Fruit fly (Drosophila melanogaster) Kc167 (cell line): ENCODE results near the gene sofe.

Experiments used
- Myc ChIP-seq: fragments of >200 bp; optimal IDR thresholded peaks from 2 replicates; lab custom pipeline; 2017; ENCODE audit warnings: missing external identifiers
- Sin3A ChIP-seq: fragments of >200 bp; optimal IDR thresholded peaks from 2 replicates; lab custom pipeline; 2018; ENCODE audit warnings: missing external identifiers
- h ChIP-seq: fragments of >200 bp; optimal IDR thresholded peaks from 3 replicates; lab custom pipeline; 2018; ENCODE audit warnings: missing external identifiers
- insv ChIP-seq: fragments of >200 bp; optimal IDR thresholded peaks from 3 replicates; lab custom pipeline; 2018; ENCODE audit warnings: missing external identifiers
- psq ChIP-seq: fragments of >200 bp; optimal IDR thresholded peaks from 2 replicates; lab custom pipeline; 2017; ENCODE audit warnings: missing external identifiers
- ttk ChIP-seq: sonication (Bioruptor generic); optimal IDR thresholded peaks from 2 replicates; lab custom pipeline; 2017; ENCODE audit warnings: missing external identifiers

Gene sofe

DNA sequence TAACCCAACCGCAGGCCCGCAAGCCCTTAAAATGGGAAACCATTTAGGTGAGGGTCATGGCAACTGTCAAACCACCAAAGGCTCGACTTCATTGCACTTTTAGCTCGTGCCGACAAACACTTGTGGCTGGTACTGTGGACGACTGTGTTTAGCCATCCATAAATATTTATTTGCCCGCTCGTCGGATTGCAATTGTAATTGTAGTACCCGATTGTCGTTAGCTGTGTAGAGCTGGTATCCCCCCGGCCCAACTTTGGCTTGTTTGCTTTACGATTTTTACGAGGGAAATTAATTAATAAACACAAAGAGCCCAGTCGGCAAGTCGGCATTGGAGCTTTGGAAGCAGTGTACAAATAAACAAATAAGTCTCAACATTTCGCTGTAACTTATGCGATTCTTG is 12.0 kb downstream of the sofe start:
- no peak for TF ChIP-seq ttk (lab: Kevin White, UChicago)
- TF ChIP-seq Myc: no peak
- TF ChIP-seq h (lab: Kevin White, UChicago): no peak
- no peak for TF ChIP-seq insv (lab: Kevin White, UChicago)
- no peak for TF ChIP-seq psq (lab: Kevin White, UChicago)
- TF ChIP-seq Sin3A (lab: Kevin White, UChicago): no peak

DNA sequence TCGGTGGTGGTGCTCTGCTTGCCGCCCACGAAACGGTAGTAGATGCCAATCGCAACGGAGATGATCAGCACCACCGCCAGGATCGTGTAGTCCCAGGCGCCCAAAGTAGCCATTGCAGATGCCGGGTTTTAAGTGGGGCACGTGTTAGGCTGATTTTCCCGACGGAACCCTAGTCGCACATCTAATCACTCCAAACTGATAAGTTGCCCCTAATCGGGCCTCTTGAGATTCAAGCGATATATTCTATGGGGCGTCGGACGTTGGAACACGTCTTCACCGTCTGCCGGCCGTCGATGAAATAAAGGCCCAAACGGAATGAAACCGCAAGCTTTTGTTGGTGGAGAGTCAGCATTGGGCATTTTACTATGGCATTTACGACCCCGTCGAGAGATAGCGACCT is 12.4 kb downstream of the sofe start, which contains the start of gene CG32669:
CG32669 (minus strand) TSS at position 275 of the 400 bp plus-strand sequence.
- TF ChIP-seq insv (lab: Kevin White, UChicago): no peak
- no peak for TF ChIP-seq Sin3A (lab: Kevin White, UChicago)
- no peak for TF ChIP-seq h (lab: Kevin White, UChicago)
- no peak for TF ChIP-seq psq (lab: Kevin White, UChicago)
- no peak for TF ChIP-seq Myc
- no peak for TF ChIP-seq ttk (lab: Kevin White, UChicago)

DNA sequence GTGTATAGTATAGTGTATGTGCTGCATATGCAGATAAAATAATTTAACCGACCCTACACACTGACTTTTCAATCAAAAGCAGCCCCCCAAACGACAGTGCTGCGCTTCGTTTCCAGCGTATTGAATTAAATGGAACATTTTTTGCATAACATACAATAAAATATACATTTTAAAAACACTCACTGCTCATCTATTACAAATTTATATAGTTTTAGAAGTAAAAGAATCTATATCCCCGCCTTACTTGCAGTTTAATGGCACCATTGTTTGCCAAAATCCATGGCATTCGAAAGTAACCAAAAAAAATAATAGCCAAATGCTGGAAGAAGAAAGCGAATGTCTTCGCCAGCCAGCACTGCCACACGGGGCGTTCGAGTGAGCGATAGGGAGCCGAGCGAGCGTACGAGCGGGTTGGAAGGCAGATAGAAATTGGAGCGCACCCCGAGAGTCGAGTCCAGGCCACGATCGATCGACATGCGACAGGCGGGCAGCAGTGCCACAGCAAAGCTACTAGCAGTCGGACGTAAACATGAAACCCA is 15.4 kb downstream of the sofe start, which contains the start of gene CG15209:
CG15209 (plus strand) TSS at position 489 of the 539 bp plus-strand sequence.
- TF ChIP-seq Sin3A (lab: Kevin White, UChicago) (no peak), h (lab: Kevin White, UChicago) (no peak), insv (lab: Kevin White, UChicago) (no peak), Myc (no peak), ttk (lab: Kevin White, UChicago) (no peak), psq (lab: Kevin White, UChicago) (no peak)

dm6 chrX:10840892-10841564 is 16.2 kb downstream of the sofe start:
- no peak for TF ChIP-seq ttk (lab: Kevin White, UChicago)
- TF ChIP-seq Myc: no peak
- no peak for TF ChIP-seq psq (lab: Kevin White, UChicago)
- no peak for TF ChIP-seq Sin3A (lab: Kevin White, UChicago)
- TF ChIP-seq insv (lab: Kevin White, UChicago): no peak
- no peak for TF ChIP-seq h (lab: Kevin White, UChicago)

dm6 chrX:10838962-10839361 is 18.3 kb downstream of the sofe start, which contains the start of gene CG15210:
Gene CG15210 (plus strand): TSS chrX:10839230.
- TF ChIP-seq psq (lab: Kevin White, UChicago) (no peak), insv (lab: Kevin White, UChicago) (no peak), h (lab: Kevin White, UChicago) (no peak), Myc (no peak), Sin3A (lab: Kevin White, UChicago) (no peak), ttk (lab: Kevin White, UChicago) (no peak)

DNA sequence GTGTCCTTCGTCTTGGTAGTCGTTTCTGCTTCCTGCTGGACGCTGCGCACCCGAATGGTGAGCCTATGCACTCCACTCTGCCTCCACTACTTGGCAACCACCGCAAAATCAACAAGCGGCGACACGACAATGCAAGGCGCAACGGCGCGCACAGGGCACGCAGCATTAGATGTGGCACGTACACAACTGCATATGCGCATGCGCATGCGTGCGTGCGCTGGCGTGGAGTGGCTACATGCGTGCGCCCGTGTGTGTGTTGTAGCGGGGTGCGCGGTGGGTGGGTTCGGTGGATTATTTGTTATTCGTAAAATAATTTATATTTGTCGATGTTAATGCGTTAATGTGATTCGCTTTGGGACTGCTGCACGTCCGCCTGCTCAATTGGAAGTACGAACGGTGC is 21.6 kb downstream of the sofe start:
- TF ChIP-seq Myc (no peak), ttk (lab: Kevin White, UChicago) (no peak), h (lab: Kevin White, UChicago) (no peak), Sin3A (lab: Kevin White, UChicago) (no peak), insv (lab: Kevin White, UChicago) (no peak), psq (lab: Kevin White, UChicago) (no peak)

DNA sequence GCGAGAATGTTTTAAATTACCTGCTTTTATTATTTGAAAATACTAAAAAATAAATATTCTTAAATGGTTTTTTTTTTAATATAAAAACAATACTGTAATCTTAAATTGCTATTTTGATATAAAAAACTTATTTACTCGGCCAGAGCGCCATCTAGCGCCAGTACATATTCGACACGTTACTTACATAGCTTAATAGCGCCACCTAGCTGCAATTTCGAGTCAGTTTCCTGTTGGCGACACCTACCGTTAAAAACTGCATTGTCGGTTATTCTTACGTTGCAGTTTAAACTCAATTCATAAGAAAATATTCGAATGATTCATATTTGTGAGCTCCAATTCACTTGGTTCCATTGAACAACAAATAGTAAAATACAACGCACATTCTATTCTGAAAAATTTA is 24.8 kb downstream of the sofe start:
- no peak for TF ChIP-seq insv (lab: Kevin White, UChicago)
- no peak for TF ChIP-seq ttk (lab: Kevin White, UChicago)
- TF ChIP-seq psq (lab: Kevin White, UChicago): no peak
- TF ChIP-seq h (lab: Kevin White, UChicago): no peak
- no peak for TF ChIP-seq Sin3A (lab: Kevin White, UChicago)
- no peak for TF ChIP-seq Myc

DNA sequence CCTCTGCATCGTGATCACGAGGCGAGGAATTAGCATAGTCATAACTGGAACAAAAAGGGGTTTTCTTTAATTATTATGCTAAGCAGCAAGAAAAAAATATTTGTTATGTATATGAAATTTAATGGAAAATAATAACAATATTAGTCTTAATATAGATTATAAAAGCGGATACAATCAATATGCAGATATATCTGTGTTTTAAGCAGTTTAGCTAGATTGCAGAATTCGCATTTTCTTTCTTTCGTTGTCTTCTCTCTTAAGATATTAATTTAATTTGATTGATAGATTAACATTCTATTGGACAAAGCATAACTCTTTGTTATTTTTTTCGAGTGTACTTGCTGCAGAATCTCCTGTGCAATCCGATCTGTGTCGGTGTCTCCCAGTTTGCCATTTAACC is 29.9 kb downstream of the sofe start:
- TF ChIP-seq Sin3A (lab: Kevin White, UChicago) (no peak), insv (lab: Kevin White, UChicago) (no peak), psq (lab: Kevin White, UChicago) (no peak), ttk (lab: Kevin White, UChicago) (no peak)

- TF ChIP-seq ttk (lab: Kevin White, UChicago) (no peak), psq (lab: Kevin White, UChicago) (no peak), insv (lab: Kevin White, UChicago) (no peak), h (lab: Kevin White, UChicago) (no peak), Myc (no peak), Sin3A (lab: Kevin White, UChicago) (no peak)
Measured at dm6 chrX:10825349-10826129, 31.7 kb downstream of the sofe start.

DNA sequence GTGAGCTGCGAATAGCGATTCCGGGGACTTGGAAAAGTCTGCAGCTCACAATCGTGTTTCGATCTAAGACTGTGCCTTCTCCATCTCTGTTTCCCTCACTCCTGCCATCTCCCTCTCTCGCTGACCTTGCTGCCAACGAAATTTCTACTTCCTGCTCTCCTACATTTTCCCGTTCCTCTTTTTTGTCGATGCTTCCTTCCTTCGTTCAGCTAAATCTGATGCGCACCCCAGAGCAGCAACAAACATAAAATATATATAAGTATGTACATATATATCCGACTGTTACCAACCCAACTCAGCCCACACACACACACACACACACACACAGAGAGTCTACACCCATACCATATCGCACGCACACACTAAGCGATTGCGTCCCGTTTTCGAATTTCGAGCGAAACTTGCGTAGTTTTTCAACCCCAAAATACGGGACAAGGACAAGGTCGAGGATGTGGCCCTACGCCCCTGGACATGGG is 32.9 kb downstream of the sofe start, which contains the start of gene Imp:
Imp (minus strand) TSS at position 51 of the 476 bp plus-strand sequence.
- no peak for TF ChIP-seq insv (lab: Kevin White, UChicago)
- no peak for TF ChIP-seq h (lab: Kevin White, UChicago)
- TF ChIP-seq Sin3A (lab: Kevin White, UChicago): no peak
- TF ChIP-seq Myc: no peak
- TF ChIP-seq psq (lab: Kevin White, UChicago): no peak
- no peak for TF ChIP-seq ttk (lab: Kevin White, UChicago)

dm6 chrX:10823441-10823818 is 33.8 kb downstream of the sofe start:
- no peak for TF ChIP-seq h (lab: Kevin White, UChicago)
